Worm (Caenorhabditis elegans): ENCODE data around the gene Y61A9LA.1.
"Not testable (repeated sequence)": the region's sequence is repeated elsewhere in the genome, so short reads cannot be mapped to it uniquely, and the experiment has no call there.

Gene Y61A9LA.1

DNA sequence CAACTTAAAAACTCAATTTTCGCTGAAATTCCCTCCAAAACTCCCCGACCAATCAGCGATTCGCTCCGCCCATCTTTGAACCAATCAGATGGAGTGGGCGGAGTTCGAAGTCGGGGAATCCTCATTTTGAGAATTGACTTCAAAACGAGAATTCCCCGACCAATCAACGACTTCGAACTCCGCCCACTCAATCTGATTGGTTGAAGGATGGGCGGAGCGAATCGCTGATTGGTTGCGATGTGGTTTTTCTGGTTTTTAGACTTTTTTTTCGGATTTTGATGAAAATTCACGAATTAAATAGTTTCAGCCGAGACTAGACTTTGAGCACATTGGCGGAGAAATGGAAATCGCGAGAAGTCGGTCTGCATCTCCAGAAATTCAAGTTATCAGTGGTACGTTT is 13.1 kb upstream of the Y61A9LA.1 start:
- TF ChIP-seq pros-1 (tag; optimal IDR thresholded peaks at IDR 0.05) (no peak), npax-4 (tag; optimal IDR thresholded peaks at IDR 0.05) (no peak), ceh-24 (tag; optimal IDR thresholded peaks at IDR 0.05) (no peak), nfya-1 (tag; optimal IDR thresholded peaks at IDR 0.05) (peak; percentile 98), F13H6.1 (tag; optimal IDR thresholded peaks at IDR 0.05) (no peak)

DNA sequence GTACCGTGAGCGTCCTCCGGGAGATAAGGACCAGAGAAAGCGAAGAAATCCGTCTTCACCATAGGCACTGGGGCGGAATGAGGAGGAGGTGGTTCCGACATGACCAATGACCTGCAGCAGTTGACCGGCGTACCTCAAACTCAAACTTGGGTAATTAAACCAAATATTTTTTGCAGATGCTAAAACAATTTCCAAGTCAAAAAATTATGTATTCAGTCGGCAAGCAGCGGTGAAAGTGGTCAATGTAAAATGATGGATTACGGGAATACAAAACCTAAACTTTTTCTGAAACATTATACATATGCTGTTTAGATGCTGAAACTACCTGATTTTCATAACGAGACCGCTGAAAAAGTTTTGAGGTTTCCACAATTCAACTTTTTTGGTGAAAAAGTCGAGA is 11.3 kb upstream of the Y61A9LA.1 start, which contains the start of gene hpo-39:
Gene hpo-39, minus strand, starts transcription at position 101 of the 400 bp plus-strand sequence.
- not testable (repeated sequence) for TF ChIP-seq ztf-16, ceh-24, K02D7.2 (tag; optimal IDR thresholded peaks at IDR 0.05)

DNA sequence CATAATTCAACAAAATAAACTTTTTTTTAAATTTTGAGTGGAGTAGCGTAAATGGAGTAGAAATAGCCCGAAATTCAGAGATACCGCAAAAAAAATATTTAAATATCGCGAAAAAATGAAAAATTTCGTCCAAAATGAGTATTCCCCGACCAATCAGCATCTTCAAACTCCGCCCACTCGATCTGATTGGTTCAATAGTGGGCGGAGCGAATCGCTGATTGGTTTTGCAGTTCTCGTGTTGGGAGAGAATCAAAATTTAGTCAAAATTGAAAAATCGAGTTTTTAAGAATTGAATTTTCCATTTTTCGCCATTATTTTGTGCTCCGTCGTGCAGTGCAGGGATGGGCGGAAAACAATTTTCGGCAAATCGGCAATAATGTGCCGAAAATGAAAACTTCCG is 9.7 kb upstream of the Y61A9LA.1 start:
- TF ChIP-seq nfya-1 (tag; optimal IDR thresholded peaks at IDR 0.05) (peak; percentile 92), hlh-15 (tag; optimal IDR thresholded peaks at IDR 0.05) (no peak), ceh-48 (tag; optimal IDR thresholded peaks at IDR 0.05) (no peak)

DNA sequence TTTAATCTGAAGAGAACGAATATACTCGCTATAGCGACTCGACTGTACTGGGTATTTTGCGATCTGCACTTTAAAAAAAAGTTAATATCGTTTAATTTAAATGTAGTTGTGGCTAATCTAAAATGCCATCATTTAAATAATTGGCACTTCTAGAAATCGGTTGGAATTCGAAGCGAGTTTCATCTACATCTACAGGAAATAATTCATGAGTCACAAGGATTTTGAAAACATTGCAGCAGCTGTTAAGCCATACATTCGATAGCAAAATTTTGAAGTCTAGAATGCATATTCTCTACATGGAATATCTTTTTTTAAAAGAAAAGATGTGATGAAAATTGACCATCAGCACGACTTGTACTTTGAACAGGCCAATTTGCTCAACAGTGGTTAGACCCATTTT is 4.5 kb upstream of the Y61A9LA.1 start:
- TF ChIP-seq ztf-16 (tag; optimal IDR thresholded peaks at IDR 0.05) (no peak), che-1 (tag; optimal IDR thresholded peaks at IDR 0.05) (no peak), hlh-8 (tag; optimal IDR thresholded peaks at IDR 0.05) (no peak), lim-6 (tag; optimal IDR thresholded peaks at IDR 0.05) (no peak), npax-4 (tag; optimal IDR thresholded peaks at IDR 0.05) (no peak), pha-2 (tag; optimal IDR thresholded peaks at IDR 0.05) (no peak), ceh-48 (tag; optimal IDR thresholded peaks at IDR 0.05) (no peak), eyg-1 (tag; optimal IDR thresholded peaks at IDR 0.05) (no peak), elt-2 (tag; optimal IDR thresholded peaks at IDR 0.05) (no peak), fkh-10 (GFP tag; optimal IDR thresholded peaks at IDR 0.05) (no peak), tbx-2 (tag; optimal IDR thresholded peaks at IDR 0.05) (no peak), ceh-24 (tag; optimal IDR thresholded peaks at IDR 0.05) (no peak), K02D7.2 (tag; optimal IDR thresholded peaks at IDR 0.05) (no peak), ahr-1 (tag; optimal IDR thresholded peaks at IDR 0.05) (no peak), pqm-1 (tag; optimal IDR thresholded peaks at IDR 0.05) (no peak), unc-3 (GFP tag; conservative IDR thresholded peaks at IDR 0.05) (no peak), unc-3 (tag; optimal IDR thresholded peaks at IDR 0.05) (no peak), unc-42 (tag; optimal IDR thresholded peaks at IDR 0.05) (no peak)

DNA sequence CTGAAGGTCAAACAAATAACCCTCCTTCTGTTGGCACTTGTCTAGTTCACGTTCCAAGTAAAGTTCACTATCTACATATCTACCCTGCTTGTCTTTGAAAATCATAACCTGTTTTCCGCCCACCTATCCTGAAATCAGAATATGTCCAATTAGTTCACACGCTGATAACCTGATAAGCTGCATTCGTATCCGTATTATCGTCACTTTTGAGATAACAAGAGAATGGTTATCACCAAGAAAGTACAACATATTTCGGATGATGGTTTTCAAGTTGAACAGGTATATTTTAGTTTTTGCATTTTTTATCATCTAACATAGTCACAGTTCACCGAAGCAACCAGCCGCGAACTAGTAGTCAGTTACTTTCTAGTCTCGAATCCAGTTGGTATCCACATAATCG is 5.7 kb downstream of the Y61A9LA.1 start:
- TF ChIP-seq unc-86 (tag; optimal IDR thresholded peaks at IDR 0.05), result no peak
- peak; percentile 58 for TF ChIP-seq elt-2 (tag; optimal IDR thresholded peaks at IDR 0.05)

DNA sequence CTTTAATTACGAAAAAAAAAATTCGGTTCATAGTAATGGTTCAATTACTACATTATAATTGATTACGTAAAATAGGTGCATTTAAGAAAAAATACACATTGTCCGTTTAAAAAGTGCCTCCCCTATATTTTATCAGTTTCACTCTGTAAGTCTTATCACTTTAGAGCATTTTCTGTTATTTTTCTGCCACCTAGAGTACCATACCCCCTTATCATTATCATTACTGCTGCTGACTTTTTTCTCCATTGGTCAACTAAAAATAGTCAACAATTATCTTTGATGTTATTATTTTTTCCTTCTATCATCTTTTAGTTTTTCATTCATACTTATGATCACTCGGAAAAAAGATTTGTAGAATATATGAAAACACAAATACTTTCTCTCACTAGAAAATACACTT is 13.4 kb downstream of the Y61A9LA.1 start:
- TF ChIP-seq nfya-1 (tag; optimal IDR thresholded peaks at IDR 0.05) (no peak), elt-2 (tag; optimal IDR thresholded peaks at IDR 0.05) (peak; percentile 90)

DNA sequence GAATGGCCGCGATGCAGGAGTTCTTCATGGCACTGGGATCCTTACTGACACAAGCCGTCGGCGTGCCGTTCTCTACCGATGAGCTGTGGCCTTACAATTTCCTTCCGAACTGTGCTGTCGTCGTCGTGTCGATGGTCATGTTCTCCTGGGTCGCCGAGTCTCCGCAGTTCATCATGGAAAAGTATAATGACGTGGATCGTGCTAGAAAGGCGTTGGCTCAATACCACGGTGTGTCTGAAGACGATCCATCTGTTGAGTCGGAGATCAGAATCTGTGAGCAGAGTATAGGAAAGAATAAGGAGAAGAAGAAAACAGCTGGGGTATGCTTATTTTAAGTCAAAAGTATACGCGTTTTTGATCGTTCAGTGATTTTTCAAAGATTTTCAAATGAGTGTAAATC is 14.1 kb downstream of the Y61A9LA.1 start:
- no peak for TF ChIP-seq lin-11 (tag; optimal IDR thresholded peaks at IDR 0.05)
- TF ChIP-seq ceh-14 (tag; optimal IDR thresholded peaks at IDR 0.05), result no peak
- no peak for TF ChIP-seq syd-9 (tag; optimal IDR thresholded peaks at IDR 0.05)
- TF ChIP-seq ceh-30 (tag; optimal IDR thresholded peaks at IDR 0.05), result no peak
- no peak for TF ChIP-seq C08G9.2 (tag; optimal IDR thresholded peaks at IDR 0.05)
- TF ChIP-seq pqm-1 (tag; optimal IDR thresholded peaks at IDR 0.05), result no peak
- TF ChIP-seq nhr-11 (tag; optimal IDR thresholded peaks at IDR 0.05), result no peak
- no peak for TF ChIP-seq unc-86 (tag; optimal IDR thresholded peaks at IDR 0.05)

DNA sequence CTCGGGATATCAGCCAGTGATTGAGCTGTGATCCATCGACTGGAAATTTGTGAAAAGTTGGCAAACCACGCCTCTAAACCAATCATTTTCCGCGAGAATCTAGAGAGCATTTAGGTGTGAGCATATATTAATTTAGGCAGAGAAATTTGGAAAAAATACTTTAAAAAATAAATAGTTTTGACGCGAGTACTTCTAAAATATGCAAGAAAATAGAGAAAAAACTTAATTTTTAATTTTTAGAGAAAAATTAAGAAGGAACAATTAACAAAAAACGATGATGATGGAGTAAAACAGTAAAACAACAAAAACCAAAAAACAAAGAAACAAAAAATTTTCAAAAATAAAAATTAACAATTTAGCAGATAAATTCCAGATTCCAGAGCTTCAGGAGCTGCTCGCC is 21.7 kb downstream of the Y61A9LA.1 start, which contains the start of gene txt-6:
Gene txt-6, minus strand, starts transcription at position 101 of the 400 bp plus-strand sequence.
- TF ChIP-seq ceh-45 (GFP tag; IDR thresholded peaks at IDR 0.05) (no peak), fkh-6 (tag; optimal IDR thresholded peaks at IDR 0.05) (no peak), fax-1 (tag; optimal IDR thresholded peaks at IDR 0.05) (no peak), dve-1 (tag; optimal IDR thresholded peaks at IDR 0.05) (no peak), hlh-30 (tag; optimal IDR thresholded peaks at IDR 0.05; ENCODE audit: insufficient read depth) (no peak), ceh-22 (tag; optimal IDR thresholded peaks at IDR 0.05) (no peak), unc-42 (tag; optimal IDR thresholded peaks at IDR 0.05) (no peak), syd-9 (tag; optimal IDR thresholded peaks at IDR 0.05) (no peak), unc-3 (GFP tag; conservative IDR thresholded peaks at IDR 0.05) (no peak), unc-3 (tag; optimal IDR thresholded peaks at IDR 0.05) (no peak), pqm-1 (tag; optimal IDR thresholded peaks at IDR 0.05) (no peak)
